Fruit fly (Drosophila melanogaster): ENCODE measurements around the gene CG42713.

The CG42713 gene

DNA sequence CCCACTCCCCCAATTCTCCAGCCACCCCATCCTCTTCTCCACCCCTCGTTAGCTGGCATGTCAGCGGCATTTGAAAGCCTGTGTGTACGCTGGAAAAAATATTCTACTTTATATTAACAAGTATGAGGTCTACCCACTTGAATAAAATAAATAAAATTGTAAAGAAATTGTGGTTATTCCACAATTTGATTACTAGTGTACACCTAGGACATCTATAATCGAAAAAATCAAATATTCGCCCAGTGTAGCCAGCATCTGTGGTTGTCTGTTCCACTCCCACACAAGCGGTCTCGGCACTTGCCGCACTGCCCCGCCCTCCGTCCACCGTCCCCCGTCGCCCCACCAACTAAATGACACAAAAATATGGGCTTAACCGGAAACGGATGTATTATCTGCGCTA, 30.5 kb upstream of the CG42713 start (continued):
- TF ChIP-seq ranshi (GFP tag; IDR thresholded peaks at IDR 0.05) (peak; percentile 57), phol (tag; optimal IDR thresholded peaks at IDR 0.05) (peak; percentile 84), CG1024 (GFP tag; IDR thresholded peaks at IDR 0.05) (peak; percentile 60), NK7.1 (GFP tag; optimal IDR thresholded peaks at IDR 0.05) (no peak), CG16815 (GFP tag; optimal IDR thresholded peaks at IDR 0.05) (peak; percentile 59), CG4854 (GFP tag; optimal IDR thresholded peaks at IDR 0.05) (no peak), CG15514 (GFP tag; optimal IDR thresholded peaks at IDR 0.05) (peak; percentile 32), Oli (tag; optimal IDR thresholded peaks at IDR 0.05) (peak; percentile 54), Asciz (GFP tag; optimal IDR thresholded peaks at IDR 0.05) (peak; percentile 62), CG2116 (GFP tag; optimal IDR thresholded peaks at IDR 0.05) (no peak), CG12236 (GFP tag; optimal IDR thresholded peaks at IDR 0.05) (no peak), CG12071 (GFP tag; optimal IDR thresholded peaks at IDR 0.05) (peak; percentile 36), Dek (tag; optimal IDR thresholded peaks at IDR 0.05) (peak; percentile 9), CG6689 (GFP tag; IDR thresholded peaks at IDR 0.05) (peak; percentile 81), CG12942 (GFP tag; optimal IDR thresholded peaks at IDR 0.05) (peak; percentile 27), CG2199 (GFP tag; IDR thresholded peaks at IDR 0.05) (0 out of 3 replicates have a peak, but pooled peaks have one; percentile 48), CG4707 (GFP tag; optimal IDR thresholded peaks at IDR 0.05) (no peak), Xrp1 (GFP tag; IDR thresholded peaks at IDR 0.05) (peak; percentile 89), CrebB (tag; optimal IDR thresholded peaks at IDR 0.05) (peak; percentile 9), D (optimal IDR thresholded peaks at IDR 0.05) (no peak), D (GFP tag; optimal IDR thresholded peaks at IDR 0.05) (peak; percentile 83), Sox100B (GFP tag; optimal IDR thresholded peaks at IDR 0.05) (peak; percentile 67), Taf1 (GFP tag; IDR thresholded peaks at IDR 0.05) (peak; percentile 46; the same call in 1 of the 2 replicates), disco-r (GFP tag; optimal IDR thresholded peaks at IDR 0.05) (no peak), dmrt11E (tag; optimal IDR thresholded peaks at IDR 0.05) (peak; percentile 84), dm (GFP tag; optimal IDR thresholded peaks at IDR 0.05) (no peak), amos (GFP tag; IDR thresholded peaks at IDR 0.05; ENCODE audit: partially characterized antibody) (no peak), crol (GFP tag; IDR thresholded peaks at IDR 0.05) (peak; percentile 73), CG11247 (GFP tag; IDR thresholded peaks at IDR 0.05) (peak; percentile 35; the same call in 1 of the 2 replicates), Abd-B (GFP tag; optimal IDR thresholded peaks at IDR 0.05) (peak; percentile 56), CG2120 (GFP tag; optimal IDR thresholded peaks at IDR 0.05) (peak; percentile 13), CG17328 (GFP tag; IDR thresholded peaks at IDR 0.05) (peak; percentile 73), chn (GFP tag; optimal IDR thresholded peaks at IDR 0.05) (peak; percentile 12), Dad (GFP tag; optimal IDR thresholded peaks at IDR 0.05) (peak; percentile 38), CG10147 (GFP tag; optimal IDR thresholded peaks at IDR 0.05) (peak; percentile 9), br (optimal IDR thresholded peaks at IDR 0.05) (no peak), CG15011 (GFP tag; optimal IDR thresholded peaks at IDR 0.05) (peak; percentile 35), CG13424 (tag; optimal IDR thresholded peaks at IDR 0.05) (peak; percentile 68), oc (tag; optimal IDR thresholded peaks at IDR 0.05) (peak; percentile 48), sisA (GFP tag; IDR thresholded peaks at IDR 0.05) (peak; percentile 72), E2f1 (GFP tag; IDR thresholded peaks at IDR 0.05) (peak; percentile 61; the same call in 1 of the 2 replicates), CG6654 (GFP tag; optimal IDR thresholded peaks at IDR 0.05) (peak; percentile 53), Meics (GFP tag; optimal IDR thresholded peaks at IDR 0.05) (peak; percentile 47), CG17385 (GFP tag; optimal IDR thresholded peaks at IDR 0.05) (peak; percentile 38), Chrac-16 (GFP tag; optimal IDR thresholded peaks at IDR 0.05) (peak; percentile 45), vnd (GFP tag; IDR thresholded peaks at IDR 0.05; ENCODE audit: partially characterized antibody) (no peak), Rfx (GFP tag; IDR thresholded peaks at IDR 0.05) (peak; percentile 57; the same call in 1 of the 2 replicates), sd (tag; optimal IDR thresholded peaks at IDR 0.05) (no peak), NC2α (GFP tag; optimal IDR thresholded peaks at IDR 0.05) (no peak), grau (tag; optimal IDR thresholded peaks at IDR 0.05) (peak; percentile 62), CG18599 (GFP tag; optimal IDR thresholded peaks at IDR 0.05) (peak; percentile 77)

Data from whole organism, embryonic.